Worm (Caenorhabditis elegans) whole organism, young adult: ENCODE data around the gene Y102A5C.27.

Experiments
- C06A6.2 ChIP-seq: fragments of 200-800 bp; sonication (Bioruptor generic); conservative IDR thresholded peaks from 2 replicates; pipeline ENCODE4 v1.3.6; 2022; ENCODE audit warnings: missing genetic modification characterization, missing compliant biosample characterization
- D2030.7 ChIP-seq: fragments of 200-800 bp; sonication (Bioruptor generic); IDR thresholded peaks from 2 replicates; pipeline ENCODE4 v1.3.6; 2022; ENCODE audit warnings: missing genetic modification reagents, missing genetic modification characterization, missing compliant biosample characterization
- F49E8.2 ChIP-seq: sonication (generic microtip); optimal IDR thresholded peaks from 3 replicates; lab custom pipeline; 2017; ENCODE audit warnings: missing genetic modification characterization, mild to moderate bottlenecking, missing compliant biosample characterization, antibody characterized with exemption, moderate library complexity; ENCODE audit not compliant: insufficient read depth
- hlh-26 ChIP-seq: fragments of 200-800 bp; sonication (Bioruptor generic); conservative IDR thresholded peaks from 2 replicates; pipeline ENCODE4 v1.3.6; 2022; ENCODE audit warnings: missing genetic modification reagents, missing genetic modification characterization, missing compliant biosample characterization
- lag-1 ChIP-seq: fragments of 200-800 bp; sonication (Bioruptor generic); IDR thresholded peaks from 2 replicates; pipeline ENCODE4 v1.3.6; 2022; ENCODE audit warnings: missing genetic modification reagents, missing genetic modification characterization, missing compliant biosample characterization
- madf-10 ChIP-seq: sonication (generic microtip); optimal IDR thresholded peaks from 2 replicates; lab custom pipeline; 2016; ENCODE audit warnings: mild to moderate bottlenecking, missing genetic modification characterization, missing compliant biosample characterization
- tbx-9 ChIP-seq: sonication (generic microtip); optimal IDR thresholded peaks from 2 replicates; lab custom pipeline; 2016; ENCODE audit warnings: borderline replicate concordance, missing genetic modification characterization, inconsistent platforms, missing compliant biosample characterization

DNA sequence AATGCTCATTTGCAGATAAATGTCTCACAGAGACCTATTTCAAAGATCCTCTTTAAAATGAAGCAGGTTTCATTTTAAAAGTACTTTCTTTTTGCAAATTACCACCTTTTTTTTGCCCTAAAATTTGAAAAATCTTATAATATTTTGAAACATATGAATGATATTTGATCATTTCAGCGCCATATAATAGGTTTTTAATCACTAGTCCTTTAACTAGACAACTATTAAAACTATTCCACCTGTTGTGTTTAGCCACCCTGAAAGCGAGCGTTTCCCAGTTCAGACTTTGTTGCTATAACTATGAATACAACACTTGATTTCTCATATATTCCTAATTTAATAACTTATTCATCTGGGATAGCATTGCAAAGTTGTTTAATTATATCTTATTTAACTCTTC is 3.2 kb upstream of the Y102A5C.27 start, which contains the start of gene srz-95:
- TF ChIP-seq tbx-9 (tag; lab: Kevin White, UChicago): no peak
- no peak for TF ChIP-seq hlh-26
- no peak for TF ChIP-seq lag-1 (GFP tag; lab: Robert Waterston, UW)
- TF ChIP-seq C06A6.2 (GFP tag; lab: Robert Waterston, UW): no peak
- TF ChIP-seq D2030.7 (GFP tag; lab: Robert Waterston, UW): no peak
- TF ChIP-seq madf-10 (tag; lab: Kevin White, UChicago): no peak
- TF ChIP-seq F49E8.2 (tag; lab: Kevin White, UChicago): no peak
